Fruit fly (Drosophila melanogaster) whole organism: ENCODE results near the gene RpL37-1.

Experiments
- CG8478 ChIP-seq: fragments of >200 bp; optimal IDR thresholded peaks from 2 replicates; lab custom pipeline; 2018; ENCODE audit warnings: inconsistent platforms
- Dll ChIP-seq: fragments of >200 bp; optimal IDR thresholded peaks from 2 replicates; lab custom pipeline; 2017
- EcR ChIP-seq, 2 experiments: fragments of >200 bp; optimal IDR thresholded peaks; 2 replicates each; lab custom pipeline; 2017; ENCODE audit warnings: missing biosample characterization in 2 of 2, missing genetic modification characterization in 2 of 2, missing genetic modification reagents in 2 of 2
- pan ChIP-seq: fragments of >200 bp; optimal IDR thresholded peaks from 2 replicates; lab custom pipeline; 2017
- psq ChIP-seq: fragments of >200 bp; optimal IDR thresholded peaks from 2 replicates; lab custom pipeline; 2017
- usp ChIP-seq: fragments of >200 bp; optimal IDR thresholded peaks from 2 replicates; lab custom pipeline; 2017; ENCODE audit warnings: missing biosample characterization, missing genetic modification characterization, mixed read lengths

DNA sequence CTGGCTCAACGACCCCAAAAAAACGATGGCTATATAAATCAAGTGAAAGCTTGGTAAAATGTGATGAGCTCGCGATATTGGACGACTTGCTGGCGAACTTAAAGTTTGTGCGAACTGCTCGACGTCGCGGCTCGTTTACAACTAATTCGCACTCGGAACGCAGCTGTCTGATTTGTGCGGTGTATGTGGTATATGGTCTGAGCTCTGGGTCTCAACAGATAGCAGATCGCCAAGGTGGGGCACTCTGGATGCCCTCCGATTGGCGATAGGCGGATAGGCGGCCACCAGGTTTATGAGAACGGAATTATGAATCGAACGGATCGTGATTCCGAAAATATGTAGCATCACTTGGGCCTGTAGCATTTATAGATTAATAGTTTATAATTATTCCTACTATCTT lies 22.8 kb downstream of the RpL37-1 start, which contains the start of gene Cyp4s3:
- TF ChIP-seq usp (no peak), pan (lab: Kevin White, UChicago) (no peak), psq (lab: Kevin White, UChicago) (no peak), Dll (lab: Kevin White, UChicago) (no peak), CG8478 (lab: Kevin White, UChicago) (no peak), EcR (GFP tag; optimal IDR thresholded peaks at IDR 0.05; lab: Kevin White, UChicago) (no peak)
